Worm (Caenorhabditis elegans): ENCODE results near the gene F47B10.4.

F47B10.4 gene

ce11 chrX:10900079-10900724 is 9.1 kb downstream of the F47B10.4 start, which contains the start of gene suca-1 (continued):
- TF ChIP-seq C16A3.4 (tag; optimal IDR thresholded peaks at IDR 0.05): peak; percentile 7
- no peak for TF ChIP-seq ceh-8 (GFP tag; optimal IDR thresholded peaks at IDR 0.05)
- no peak for TF ChIP-seq sox-4 (tag; optimal IDR thresholded peaks at IDR 0.05)
- TF ChIP-seq swsn-7 (tag; optimal IDR thresholded peaks at IDR 0.05): peak; percentile 57
- TF ChIP-seq pqm-1 (tag; optimal IDR thresholded peaks at IDR 0.05): no peak
- TF ChIP-seq lin-14 (GFP tag; optimal IDR thresholded peaks at IDR 0.05): peak; percentile 72
- peak; percentile 61 for TF ChIP-seq snu-23 (GFP tag; optimal IDR thresholded peaks at IDR 0.05)
- no peak for TF ChIP-seq irx-1 (tag; optimal IDR thresholded peaks at IDR 0.05)
- TF ChIP-seq fos-1 (tag; optimal IDR thresholded peaks at IDR 0.05): no peak
- peak; percentile 61 for TF ChIP-seq elt-2 (tag; optimal IDR thresholded peaks at IDR 0.05)
- no peak for TF ChIP-seq nhr-11 (tag; optimal IDR thresholded peaks at IDR 0.05)
- TF ChIP-seq nhr-90 (tag; optimal IDR thresholded peaks at IDR 0.05; ENCODE audit: poor library complexity): peak; percentile 38
- peak; percentile 23 to 37 for TF ChIP-seq efl-1 (optimal IDR thresholded peaks at IDR 0.05)
- peak; percentile 5 to 11 for TF ChIP-seq efl-1 (GFP tag; optimal IDR thresholded peaks at IDR 0.05 in 1 of 2)
- TF ChIP-seq pax-3 (tag; optimal IDR thresholded peaks at IDR 0.05): no peak
- peak; percentile 7 for TF ChIP-seq lin-13 (GFP tag; optimal IDR thresholded peaks at IDR 0.05)
- TF ChIP-seq ztf-4 (tag; optimal IDR thresholded peaks at IDR 0.05): no peak
- TF ChIP-seq nhr-77 (tag; optimal IDR thresholded peaks at IDR 0.05): no peak
- TF ChIP-seq aha-1 (tag; optimal IDR thresholded peaks at IDR 0.05): no peak
- no peak for TF ChIP-seq nhr-28 (tag; optimal IDR thresholded peaks at IDR 0.05)
- TF ChIP-seq C34B4.2 (tag; optimal IDR thresholded peaks at IDR 0.05): no peak
- TF ChIP-seq fkh-8 (tag; optimal IDR thresholded peaks at IDR 0.05): peak; percentile 59
- no peak for TF ChIP-seq unc-62 (GFP tag; optimal IDR thresholded peaks at IDR 0.05)
- TF ChIP-seq aly-2 (tag; optimal IDR thresholded peaks at IDR 0.05): no peak
- no peak for TF ChIP-seq efl-3 (GFP tag; optimal IDR thresholded peaks at IDR 0.05)
- no peak for TF ChIP-seq fkh-4 (tag; optimal IDR thresholded peaks at IDR 0.05; ENCODE audit: borderline replicate concordance)
- TF ChIP-seq egl-13 (tag; optimal IDR thresholded peaks at IDR 0.05): no peak
- no peak for TF ChIP-seq ceh-90 (tag; optimal IDR thresholded peaks at IDR 0.05)
- TF ChIP-seq lir-3 (tag; optimal IDR thresholded peaks at IDR 0.05; ENCODE audit: poor library complexity): no peak
- TF ChIP-seq egl-27 (tag; optimal IDR thresholded peaks at IDR 0.05): no peak
- no peak for TF ChIP-seq grh-1 (GFP tag; IDR thresholded peaks at IDR 0.05)
- TF ChIP-seq lin-15B (tag; optimal IDR thresholded peaks at IDR 0.05): no peak
- no peak for TF ChIP-seq zag-1 (tag; optimal IDR thresholded peaks at IDR 0.05)
- no peak for TF ChIP-seq zip-4 (GFP tag; optimal IDR thresholded peaks at IDR 0.05)
- TF ChIP-seq nhr-84 (tag; optimal IDR thresholded peaks at IDR 0.05): no peak
- peak; percentile 61 for TF ChIP-seq rnt-1 (tag; optimal IDR thresholded peaks at IDR 0.05)
- TF ChIP-seq vab-15 (tag; optimal IDR thresholded peaks at IDR 0.05): peak; percentile 51
- TF ChIP-seq nhr-47 (tag; optimal IDR thresholded peaks at IDR 0.05): peak; percentile 44
- TF ChIP-seq ztf-11 (tag; optimal IDR thresholded peaks at IDR 0.05): no peak
- no peak for TF ChIP-seq ceh-63 (GFP tag; optimal IDR thresholded peaks at IDR 0.05)
- TF ChIP-seq nhr-12 (tag; optimal IDR thresholded peaks at IDR 0.05): no peak

- peak; percentile 69 for TF ChIP-seq nhr-20 (tag; optimal IDR thresholded peaks at IDR 0.05)
- no peak for TF ChIP-seq ama-1 (optimal IDR thresholded peaks at IDR 0.05)
- TF ChIP-seq nhr-76 (tag; optimal IDR thresholded peaks at IDR 0.05): no peak
- peak; percentile 22 for TF ChIP-seq lir-3 (tag; optimal IDR thresholded peaks at IDR 0.05; ENCODE audit: poor library complexity)
- TF ChIP-seq ceh-63 (GFP tag; optimal IDR thresholded peaks at IDR 0.05): no peak
- no peak for TF ChIP-seq zip-4 (GFP tag; optimal IDR thresholded peaks at IDR 0.05)
- no peak for TF ChIP-seq Y116A8C.19 (tag; optimal IDR thresholded peaks at IDR 0.05; ENCODE audit: borderline replicate concordance)
- peak; percentile 82 for TF ChIP-seq nhr-71 (tag; optimal IDR thresholded peaks at IDR 0.05)
- TF ChIP-seq sup-37 (GFP tag; optimal IDR thresholded peaks at IDR 0.05): no peak
- TF ChIP-seq alr-1 (tag; optimal IDR thresholded peaks at IDR 0.05; ENCODE audit: borderline replicate concordance): no peak
- TF ChIP-seq ztf-11 (tag; optimal IDR thresholded peaks at IDR 0.05): no peak
- TF ChIP-seq tbx-2 (tag; optimal IDR thresholded peaks at IDR 0.05): peak; percentile 59
- TF ChIP-seq fkh-4 (tag; optimal IDR thresholded peaks at IDR 0.05; ENCODE audit: borderline replicate concordance): no peak
- peak; percentile 57 for TF ChIP-seq swsn-7 (tag; optimal IDR thresholded peaks at IDR 0.05)
- no peak for TF ChIP-seq ceh-88 (GFP tag; IDR thresholded peaks at IDR 0.05)
- no peak for TF ChIP-seq sox-4 (tag; optimal IDR thresholded peaks at IDR 0.05)
- no peak for TF ChIP-seq hlh-17 (GFP tag; optimal IDR thresholded peaks at IDR 0.05; ENCODE audit: borderline replicate concordance)
- peak; percentile 37 for TF ChIP-seq irx-1 (tag; optimal IDR thresholded peaks at IDR 0.05)
- peak; percentile 26 for TF ChIP-seq unc-130 (tag; optimal IDR thresholded peaks at IDR 0.05)
- TF ChIP-seq vab-15 (tag; optimal IDR thresholded peaks at IDR 0.05): no peak
- TF ChIP-seq nhr-77 (tag; optimal IDR thresholded peaks at IDR 0.05): peak; percentile 64
Observed at ce11 chrX:10900952-10901351, 9.9 kb downstream of the F47B10.4 start.

Measured in whole organism, L1 larva.